Worm (Caenorhabditis elegans) whole organism, mixed stage, embryonic: ENCODE results near the gene twk-18.
A peak's percentile ranks its signal among the peaks of the same experiment; 100 is the strongest.

Source experiments
- bed-3 ChIP-seq: fragments of 200-800 bp; sonication (Bioruptor generic); optimal IDR thresholded peaks from 3 replicates; lab custom pipeline; 2018; ENCODE audit warnings: mild to moderate bottlenecking, missing genetic modification characterization, moderate library complexity, missing compliant biosample characterization
- blmp-1 ChIP-seq: fragments of 150-350 bp; optimal IDR thresholded peaks from 2 replicates; lab custom pipeline; 2014; ENCODE audit warnings: missing biosample characterization, missing genetic modification characterization
- ceh-39 ChIP-seq: fragments of 150-350 bp; optimal IDR thresholded peaks from 2 replicates; lab custom pipeline; 2014; ENCODE audit warnings: missing biosample characterization, missing genetic modification characterization
- ceh-43 ChIP-seq: fragments of 200-800 bp; sonication (Bioruptor generic); optimal IDR thresholded peaks from 2 replicates; lab custom pipeline; 2018; ENCODE audit warnings: mild to moderate bottlenecking, missing genetic modification characterization, moderate library complexity, missing compliant biosample characterization
- ceh-83 ChIP-seq: fragments of 200-800 bp; sonication (Bioruptor generic); optimal IDR thresholded peaks from 2 replicates; lab custom pipeline; 2018; ENCODE audit warnings: mild to moderate bottlenecking, missing genetic modification characterization, missing compliant biosample characterization
- ces-1 ChIP-seq: fragments of 150-350 bp; optimal IDR thresholded peaks from 2 replicates; lab custom pipeline; 2014; ENCODE audit warnings: missing biosample characterization, missing genetic modification reagents, missing genetic modification characterization
- cnd-1 ChIP-seq: fragments of 200-800 bp; sonication (Bioruptor generic); optimal IDR thresholded peaks from 2 replicates; lab custom pipeline; 2018; ENCODE audit warnings: mild to moderate bottlenecking, missing genetic modification characterization, missing compliant biosample characterization
- drap-1 ChIP-seq: fragments of 200-800 bp; sonication (Bioruptor generic); optimal IDR thresholded peaks from 3 replicates; lab custom pipeline; 2018; ENCODE audit warnings: mild to moderate bottlenecking, missing genetic modification characterization, missing compliant biosample characterization
- elt-1 ChIP-seq: sonication (generic microtip); optimal IDR thresholded peaks from 2 replicates; lab custom pipeline; 2017; ENCODE audit warnings: missing genetic modification characterization, mild to moderate bottlenecking, missing compliant biosample characterization, antibody characterized with exemption, moderate library complexity, borderline replicate concordance; ENCODE audit not compliant: insufficient read depth
- elt-3 ChIP-seq: fragments of 150-350 bp; optimal IDR thresholded peaks from 2 replicates; lab custom pipeline; 2014; ENCODE audit warnings: missing biosample characterization, missing genetic modification characterization
- flh-1 ChIP-seq: fragments of 200-800 bp; sonication (Bioruptor generic); optimal IDR thresholded peaks from 2 replicates; lab custom pipeline; 2018; ENCODE audit warnings: mild to moderate bottlenecking, missing genetic modification characterization, moderate library complexity, missing compliant biosample characterization
- ham-2 ChIP-seq: fragments of 200-800 bp; sonication (Bioruptor generic); optimal IDR thresholded peaks from 2 replicates; lab custom pipeline; 2018; ENCODE audit warnings: mild to moderate bottlenecking, missing genetic modification characterization, missing compliant biosample characterization
- hlh-1 ChIP-seq: fragments of 150-350 bp; optimal IDR thresholded peaks from 2 replicates; lab custom pipeline; 2014; ENCODE audit warnings: missing biosample characterization, missing genetic modification reagents, missing genetic modification characterization
- lin-13 ChIP-seq: fragments of 150-350 bp; optimal IDR thresholded peaks from 2 replicates; lab custom pipeline; 2014; ENCODE audit warnings: missing biosample characterization, missing genetic modification characterization
- lin-32 ChIP-seq: fragments of 200-800 bp; sonication (Bioruptor generic); optimal IDR thresholded peaks from 2 replicates; lab custom pipeline; 2018; ENCODE audit warnings: mild to moderate bottlenecking, missing genetic modification characterization, missing compliant biosample characterization
- lsy-2 ChIP-seq: fragments of 150-350 bp; optimal IDR thresholded peaks from 2 replicates; lab custom pipeline; 2014; ENCODE audit warnings: missing biosample characterization, missing genetic modification characterization
- mab-5 ChIP-seq: fragments of 150-350 bp; optimal IDR thresholded peaks from 2 replicates; lab custom pipeline; 2014; ENCODE audit warnings: missing biosample characterization, missing genetic modification characterization
- mep-1 ChIP-seq: fragments of 150-350 bp; optimal IDR thresholded peaks from 2 replicates; lab custom pipeline; 2017; ENCODE audit warnings: missing biosample characterization, missing genetic modification reagents, missing genetic modification characterization, inconsistent platforms
- mls-2 ChIP-seq: sonication (generic microtip); optimal IDR thresholded peaks from 2 replicates; lab custom pipeline; 2016; ENCODE audit warnings: mild to moderate bottlenecking, missing genetic modification characterization, moderate library complexity, missing compliant biosample characterization
- nhr-12 ChIP-seq: fragments of 150-350 bp; optimal IDR thresholded peaks from 2 replicates; lab custom pipeline; 2014; ENCODE audit warnings: missing biosample characterization, missing genetic modification characterization
- nhr-2 ChIP-seq: fragments of 150-350 bp; optimal IDR thresholded peaks from 2 replicates; lab custom pipeline; 2014; ENCODE audit warnings: missing biosample characterization, missing genetic modification characterization
- nhr-237 ChIP-seq: fragments of 150-350 bp; optimal IDR thresholded peaks from 2 replicates; lab custom pipeline; 2014; ENCODE audit warnings: missing biosample characterization, missing genetic modification characterization
- nhr-28 ChIP-seq: fragments of 150-350 bp; optimal IDR thresholded peaks from 2 replicates; lab custom pipeline; 2014; ENCODE audit warnings: missing biosample characterization, missing genetic modification characterization
- nhr-76 ChIP-seq: sonication (generic microtip); optimal IDR thresholded peaks from 2 replicates; lab custom pipeline; 2017; ENCODE audit warnings: missing biosample characterization, missing genetic modification characterization
- sem-2 ChIP-seq: fragments of 200-800 bp; sonication (Bioruptor generic); optimal IDR thresholded peaks from 2 replicates; lab custom pipeline; 2018; ENCODE audit warnings: mild to moderate bottlenecking, missing genetic modification characterization, missing compliant biosample characterization
- snpc-4 ChIP-seq: fragments of 150-350 bp; optimal IDR thresholded peaks from 2 replicates; lab custom pipeline; 2014; ENCODE audit warnings: missing biosample characterization, missing genetic modification characterization
- tbx-8 ChIP-seq: fragments of 200-800 bp; sonication (Bioruptor generic); optimal IDR thresholded peaks from 2 replicates; lab custom pipeline; 2018; ENCODE audit warnings: mild to moderate bottlenecking, missing genetic modification characterization, moderate library complexity, missing compliant biosample characterization
- unc-120 ChIP-seq: sonication (generic microtip); optimal IDR thresholded peaks from 2 replicates; lab custom pipeline; 2017; ENCODE audit warnings: missing genetic modification characterization, missing compliant biosample characterization; ENCODE audit not compliant: poor library complexity, severe bottlenecking
- unc-39 ChIP-seq: fragments of 150-350 bp; optimal IDR thresholded peaks from 2 replicates; lab custom pipeline; 2014; ENCODE audit warnings: missing biosample characterization, missing genetic modification characterization
- unc-62 ChIP-seq: fragments of 150-350 bp; optimal IDR thresholded peaks from 2 replicates; lab custom pipeline; 2014; ENCODE audit warnings: missing biosample characterization, missing genetic modification reagents, missing genetic modification characterization
- zip-8 ChIP-seq: fragments of 150-350 bp; optimal IDR thresholded peaks from 2 replicates; lab custom pipeline; 2014; ENCODE audit warnings: missing biosample characterization, missing genetic modification characterization
- ztf-11 ChIP-seq: fragments of 150-350 bp; optimal IDR thresholded peaks from 2 replicates; lab custom pipeline; 2014; ENCODE audit warnings: missing biosample characterization, missing genetic modification characterization

twk-18 gene

ce11 chrX:9021645-9022044 is 33.7 kb downstream of the twk-18 start, which contains the start of gene T25B6.5:
T25B6.5 (minus strand) TSS chrX:9021745.
- TF ChIP-seq hlh-1 (tag; lab: Kevin White, UChicago), result no peak
- TF ChIP-seq nhr-76 (tag; lab: Kevin White, UChicago), result no peak
- TF ChIP-seq nhr-12 (tag; lab: Kevin White, UChicago), result no peak
- no peak for TF ChIP-seq elt-3 (tag; lab: Kevin White, UChicago)
- no peak for TF ChIP-seq ces-1 (GFP tag; lab: Kevin White, UChicago)
- no peak for TF ChIP-seq tbx-8
- TF ChIP-seq ceh-39 (tag; lab: Kevin White, UChicago), result no peak
- TF ChIP-seq elt-1 (tag; lab: Kevin White, UChicago), result no peak
- no peak for TF ChIP-seq nhr-2 (tag; lab: Kevin White, UChicago)
- no peak for TF ChIP-seq lin-13 (tag; lab: Kevin White, UChicago)
- no peak for TF ChIP-seq unc-120 (tag; lab: Kevin White, UChicago)
- no peak for TF ChIP-seq drap-1 (GFP tag; lab: Kevin White, UChicago)
- TF ChIP-seq unc-62 (GFP tag; lab: Kevin White, UChicago), result no peak
- no peak for TF ChIP-seq zip-8 (tag; lab: Kevin White, UChicago)

- no peak for TF ChIP-seq tbx-8
- no peak for TF ChIP-seq lin-32 (GFP tag; lab: Kevin White, UChicago)
- TF ChIP-seq flh-1 (GFP tag; lab: Kevin White, UChicago), result no peak
- no peak for TF ChIP-seq unc-39 (tag; lab: Kevin White, UChicago)
- TF ChIP-seq nhr-2 (tag; lab: Kevin White, UChicago), result no peak
- TF ChIP-seq drap-1 (GFP tag; lab: Kevin White, UChicago), result no peak
- TF ChIP-seq nhr-28, result no peak
- TF ChIP-seq mep-1 (tag; lab: Kevin White, UChicago), result no peak
- TF ChIP-seq mls-2 (tag; lab: Kevin White, UChicago), result no peak
- no peak for TF ChIP-seq blmp-1 (tag; lab: Kevin White, UChicago)
- no peak for TF ChIP-seq ceh-83
- TF ChIP-seq unc-120 (tag; lab: Kevin White, UChicago), result no peak
Measured at ce11 chrX:9022779-9023178, 34.9 kb downstream of the twk-18 start, which contains the start of gene T25B6.6. T25B6.6 (minus strand) TSS chrX:9022879.

DNA sequence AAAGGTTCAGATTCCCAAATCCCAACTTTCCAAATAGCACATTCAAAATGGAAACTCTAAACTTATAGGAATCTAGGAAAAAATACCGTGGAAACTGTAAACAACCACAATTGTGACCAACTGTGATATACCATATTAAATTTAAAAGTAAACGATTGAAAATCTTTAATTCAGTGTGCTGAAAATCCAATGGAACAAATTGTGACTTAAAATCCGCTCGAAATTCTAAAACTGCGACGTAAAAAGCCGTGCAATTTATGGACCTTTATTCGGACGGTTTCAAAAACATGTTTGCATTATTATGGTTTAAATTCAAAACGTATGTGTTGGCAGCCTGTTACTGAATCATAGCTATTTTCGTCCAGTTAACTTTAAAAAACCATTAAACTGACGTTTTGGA is 35.9 kb downstream of the twk-18 start:
- no peak for TF ChIP-seq ham-2 (GFP tag; lab: Kevin White, UChicago)
- TF ChIP-seq sem-2 (GFP tag; lab: Kevin White, UChicago), result no peak
- no peak for TF ChIP-seq mab-5 (tag; lab: Kevin White, UChicago)
- TF ChIP-seq lsy-2 (tag; lab: Kevin White, UChicago), result no peak
- TF ChIP-seq ceh-39 (tag; lab: Kevin White, UChicago), result no peak
- no peak for TF ChIP-seq elt-1 (tag; lab: Kevin White, UChicago)
- no peak for TF ChIP-seq drap-1 (GFP tag; lab: Kevin White, UChicago)
- no peak for TF ChIP-seq nhr-12 (tag; lab: Kevin White, UChicago)
- no peak for TF ChIP-seq lin-13 (tag; lab: Kevin White, UChicago)
- TF ChIP-seq cnd-1, result no peak
- TF ChIP-seq mls-2 (tag; lab: Kevin White, UChicago), result no peak
- TF ChIP-seq nhr-76 (tag; lab: Kevin White, UChicago), result no peak
- no peak for TF ChIP-seq unc-39 (tag; lab: Kevin White, UChicago)
- no peak for TF ChIP-seq snpc-4 (tag; lab: Kevin White, UChicago)
- TF ChIP-seq ceh-83, result no peak
- no peak for TF ChIP-seq hlh-1 (tag; lab: Kevin White, UChicago)
- TF ChIP-seq bed-3 (GFP tag; lab: Kevin White, UChicago), result no peak
- TF ChIP-seq lin-32 (GFP tag; lab: Kevin White, UChicago), result no peak
- TF ChIP-seq, all 35 proteins: peak for 0

- TF ChIP-seq bed-3 (GFP tag; lab: Kevin White, UChicago) (no peak), ceh-83 (peak; percentile 8)
Measured at ce11 chrX:9024270-9024669, 36.3 kb downstream of the twk-18 start.

ce11 chrX:9025484-9025883 is 37.6 kb downstream of the twk-18 start:
- no peak for TF ChIP-seq ztf-11
- no peak for TF ChIP-seq bed-3 (GFP tag; lab: Kevin White, UChicago)
- TF ChIP-seq mab-5 (tag; lab: Kevin White, UChicago), result no peak
- TF ChIP-seq ceh-43 (GFP tag; lab: Kevin White, UChicago), result no peak
- no peak for TF ChIP-seq nhr-237 (tag; lab: Kevin White, UChicago)
- TF ChIP-seq snpc-4 (tag; lab: Kevin White, UChicago), result no peak
- no peak for TF ChIP-seq unc-39 (tag; lab: Kevin White, UChicago)
- TF ChIP-seq nhr-12 (tag; lab: Kevin White, UChicago), result no peak
- no peak for TF ChIP-seq mls-2 (tag; lab: Kevin White, UChicago)
- no peak for TF ChIP-seq elt-1 (tag; lab: Kevin White, UChicago)
- no peak for TF ChIP-seq lin-32 (GFP tag; lab: Kevin White, UChicago)
- no peak for TF ChIP-seq ces-1 (GFP tag; lab: Kevin White, UChicago)
- TF ChIP-seq unc-62 (GFP tag; lab: Kevin White, UChicago), result no peak
- TF ChIP-seq hlh-1 (tag; lab: Kevin White, UChicago), result no peak
- TF ChIP-seq nhr-28, result no peak
- no peak for TF ChIP-seq flh-1 (GFP tag; lab: Kevin White, UChicago)
- TF ChIP-seq, all 35 proteins: peak for 0
